Fruit fly (Drosophila melanogaster) whole organism, embryonic: ENCODE measurements around the gene CG6277.

Experiments
- Bgb ChIP-seq: fragments of 200-800 bp; sonication (Bioruptor generic); IDR thresholded peaks from 2 replicates; pipeline ENCODE4 v1.3.6; 2022; ENCODE audit warnings: missing biosample characterization, missing genetic modification characterization; ENCODE audit not compliant: partially characterized antibody
- Blimp-1 ChIP-seq: fragments of 200-800 bp; sonication (Bioruptor generic); optimal IDR thresholded peaks from 3 replicates; lab custom pipeline; 2018; ENCODE audit warnings: missing biosample characterization, missing genetic modification characterization, mild to moderate bottlenecking, moderate library complexity, missing genetic modification reagents
- Bteb2 ChIP-seq: fragments of 200-800 bp; sonication (Bioruptor generic); optimal IDR thresholded peaks from 2 replicates; lab custom pipeline; 2016; ENCODE audit warnings: missing biosample characterization, missing genetic modification characterization
- CG10366 ChIP-seq: fragments of 200-800 bp; sonication (Bioruptor generic); IDR thresholded peaks from 2 replicates; pipeline ENCODE4 v1.3.6; 2022; ENCODE audit warnings: missing biosample characterization, missing genetic modification characterization
- CG10543 ChIP-seq: fragments of 200-800 bp; sonication (Bioruptor generic); optimal IDR thresholded peaks from 3 replicates; lab custom pipeline; 2017; ENCODE audit warnings: missing biosample characterization, mild to moderate bottlenecking, missing genetic modification characterization, moderate library complexity
- CG13424 ChIP-seq: fragments of 200-800 bp; sonication (Bioruptor generic); optimal IDR thresholded peaks from 2 replicates; lab custom pipeline; 2019; ENCODE audit warnings: missing biosample characterization, mild to moderate bottlenecking, missing genetic modification characterization, moderate library complexity
- CG14050 ChIP-seq: fragments of 200-800 bp; sonication (Bioruptor generic); IDR thresholded peaks from 3 replicates; pipeline ENCODE4 v1.3.6; 2022; ENCODE audit warnings: missing biosample characterization, missing genetic modification characterization
- CG15479 ChIP-seq: fragments of 200-800 bp; sonication (Bioruptor generic); optimal IDR thresholded peaks from 3 replicates; lab custom pipeline; 2019; ENCODE audit warnings: missing biosample characterization, mild to moderate bottlenecking, missing genetic modification characterization, moderate library complexity
- CG1603 ChIP-seq: fragments of 200-800 bp; sonication (Bioruptor generic); optimal IDR thresholded peaks from 2 replicates; lab custom pipeline; 2019; ENCODE audit warnings: missing biosample characterization, mild to moderate bottlenecking, missing genetic modification characterization, moderate library complexity
- CG16863 ChIP-seq: fragments of 200-800 bp; sonication (Bioruptor generic); optimal IDR thresholded peaks from 3 replicates; lab custom pipeline; 2016; ENCODE audit warnings: missing biosample characterization, missing genetic modification characterization
- CG17359 ChIP-seq: fragments of 200-800 bp; sonication (Bioruptor generic); optimal IDR thresholded peaks from 3 replicates; lab custom pipeline; 2018; ENCODE audit warnings: missing biosample characterization, mild to moderate bottlenecking, missing genetic modification characterization, moderate library complexity
- CG17829 ChIP-seq: fragments of 200-800 bp; optimal IDR thresholded peaks from 2 replicates; lab custom pipeline; 2019; ENCODE audit warnings: missing biosample characterization, mild to moderate bottlenecking, missing genetic modification characterization, moderate library complexity
- CG1792 ChIP-seq: fragments of 200-800 bp; sonication (Bioruptor generic); optimal IDR thresholded peaks from 2 replicates; lab custom pipeline; 2016; ENCODE audit warnings: missing biosample characterization, missing genetic modification characterization
- CG2120 ChIP-seq: fragments of 200-800 bp; sonication (Bioruptor generic); optimal IDR thresholded peaks from 3 replicates; lab custom pipeline; 2016; ENCODE audit warnings: missing biosample characterization, missing genetic modification characterization
- CG31388 ChIP-seq: fragments of 200-800 bp; sonication (Bioruptor generic); optimal IDR thresholded peaks from 2 replicates; lab custom pipeline; 2016; ENCODE audit warnings: missing biosample characterization, missing genetic modification characterization
- CG34224 ChIP-seq: fragments of 200-800 bp; sonication (Bioruptor generic); IDR thresholded peaks from 3 replicates; pipeline ENCODE4 v1.3.6; 2022; ENCODE audit warnings: missing biosample characterization, missing genetic modification characterization; ENCODE audit not compliant: partially characterized antibody
- CG42726 ChIP-seq: fragments of 200-800 bp; sonication (Bioruptor generic); IDR thresholded peaks from 2 replicates; pipeline ENCODE4 v1.3.6; 2022; ENCODE audit warnings: missing biosample characterization, missing genetic modification characterization; ENCODE audit not compliant: partially characterized antibody
- CG5245 ChIP-seq: fragments of 200-800 bp; sonication (Bioruptor generic); optimal IDR thresholded peaks from 3 replicates; lab custom pipeline; 2016; ENCODE audit warnings: missing biosample characterization, missing genetic modification characterization
- CG6791 ChIP-seq: fragments of 200-800 bp; sonication (Bioruptor generic); IDR thresholded peaks from 3 replicates; pipeline ENCODE4 v1.3.6; 2022; ENCODE audit warnings: missing biosample characterization, missing genetic modification characterization; ENCODE audit not compliant: partially characterized antibody
- CG7271 ChIP-seq: fragments of 200-800 bp; sonication (Bioruptor generic); optimal IDR thresholded peaks from 2 replicates; lab custom pipeline; 2018; ENCODE audit warnings: missing biosample characterization, mild to moderate bottlenecking, missing genetic modification characterization, moderate library complexity
- CG7839 ChIP-seq: fragments of 200-800 bp; sonication (Bioruptor generic); optimal IDR thresholded peaks from 3 replicates; lab custom pipeline; 2018; ENCODE audit warnings: missing biosample characterization, mild to moderate bottlenecking, missing genetic modification characterization, moderate library complexity
- CG8089 ChIP-seq: fragments of 200-800 bp; sonication (Bioruptor generic); optimal IDR thresholded peaks from 3 replicates; lab custom pipeline; 2016; ENCODE audit warnings: missing biosample characterization, missing genetic modification characterization
- CG8765 ChIP-seq: fragments of 200-800 bp; sonication (Bioruptor generic); IDR thresholded peaks from 2 replicates; pipeline ENCODE4 v1.3.6; 2022; ENCODE audit warnings: missing biosample characterization, missing genetic modification characterization
- CG9876 ChIP-seq: fragments of 200-800 bp; sonication (Bioruptor generic); optimal IDR thresholded peaks from 2 replicates; lab custom pipeline; 2016; ENCODE audit warnings: missing biosample characterization, missing genetic modification characterization
- CrebB ChIP-seq: fragments of 200-800 bp; sonication (Bioruptor generic); optimal IDR thresholded peaks from 3 replicates; lab custom pipeline; 2018; ENCODE audit warnings: missing biosample characterization, mild to moderate bottlenecking, missing genetic modification characterization
- Dbx ChIP-seq: fragments of 200-800 bp; sonication (Bioruptor generic); IDR thresholded peaks from 3 replicates; pipeline ENCODE4 v1.3.6; 2022; ENCODE audit warnings: missing biosample characterization, missing genetic modification characterization
- Dip2 ChIP-seq: fragments of 200-800 bp; sonication (Bioruptor generic); IDR thresholded peaks from 2 replicates; pipeline ENCODE4 v1.3.6; 2022; ENCODE audit warnings: missing biosample characterization, missing genetic modification characterization
- Drgx ChIP-seq: fragments of 200-800 bp; sonication (Bioruptor generic); IDR thresholded peaks from 2 replicates; pipeline ENCODE4 v1.3.6; 2022; ENCODE audit warnings: missing biosample characterization, missing genetic modification characterization
- Fer1 ChIP-seq: fragments of 200-800 bp; sonication (Bioruptor generic); optimal IDR thresholded peaks from 2 replicates; lab custom pipeline; 2017; ENCODE audit warnings: missing biosample characterization, mild to moderate bottlenecking, missing genetic modification characterization
- HLH4C ChIP-seq: fragments of 200-800 bp; sonication (Bioruptor generic); IDR thresholded peaks from 3 replicates; pipeline ENCODE4 v1.3.6; 2022; ENCODE audit warnings: missing biosample characterization, missing genetic modification characterization; ENCODE audit not compliant: partially characterized antibody
- Hsf ChIP-seq: fragments of 200-800 bp; sonication (Bioruptor generic); optimal IDR thresholded peaks from 3 replicates; lab custom pipeline; 2016; ENCODE audit warnings: missing biosample characterization, missing genetic modification characterization
- Lpt ChIP-seq: fragments of >200 bp; optimal IDR thresholded peaks from 2 replicates; lab custom pipeline; 2018; ENCODE audit warnings: missing biosample characterization, missing genetic modification characterization
- Optix ChIP-seq: fragments of 200-800 bp; sonication (Bioruptor generic); IDR thresholded peaks from 3 replicates; pipeline ENCODE4 v1.3.6; 2022; ENCODE audit warnings: missing biosample characterization, missing genetic modification characterization
- aop ChIP-seq: fragments of 200-800 bp; sonication (Bioruptor generic); IDR thresholded peaks from 2 replicates; pipeline ENCODE4 v1.3.6; 2022; ENCODE audit warnings: missing biosample characterization, missing genetic modification characterization
- chif ChIP-seq, 2 experiments: fragments of 200-800 bp; sonication (Bioruptor generic); optimal IDR thresholded peaks; 3 replicates each; lab custom pipeline; 2016; ENCODE audit warnings: missing biosample characterization in 2 of 2, missing genetic modification characterization in 2 of 2
- dmrt11E ChIP-seq: fragments of 200-800 bp; sonication (Bioruptor generic); optimal IDR thresholded peaks from 3 replicates; lab custom pipeline; 2018; ENCODE audit warnings: missing biosample characterization, mild to moderate bottlenecking, missing genetic modification characterization, moderate library complexity
- ham ChIP-seq: fragments of 200-800 bp; sonication (Bioruptor generic); IDR thresholded peaks from 2 replicates; pipeline ENCODE4 v1.3.6; 2022; ENCODE audit warnings: missing biosample characterization, missing genetic modification characterization
- hbn ChIP-seq: fragments of 200-800 bp; sonication (Bioruptor generic); IDR thresholded peaks from 2 replicates; pipeline ENCODE4 v1.3.6; 2022; ENCODE audit warnings: missing biosample characterization, missing genetic modification characterization; ENCODE audit not compliant: partially characterized antibody
- kay ChIP-seq: fragments of 200-800 bp; sonication (Bioruptor generic); optimal IDR thresholded peaks from 2 replicates; lab custom pipeline; 2016; ENCODE audit warnings: missing biosample characterization, missing genetic modification characterization
- kni ChIP-seq: fragments of 200-800 bp; sonication (Bioruptor generic); optimal IDR thresholded peaks from 3 replicates; lab custom pipeline; 2017; ENCODE audit warnings: mild to moderate bottlenecking, missing biosample characterization, missing genetic modification reagents, missing genetic modification characterization
- lbe ChIP-seq: fragments of 200-800 bp; sonication (Bioruptor generic); optimal IDR thresholded peaks from 2 replicates; lab custom pipeline; 2016; ENCODE audit warnings: missing biosample characterization, mild to moderate bottlenecking, missing genetic modification characterization
- p53 ChIP-seq: fragments of 200-800 bp; sonication (Bioruptor generic); optimal IDR thresholded peaks from 2 replicates; lab custom pipeline; 2016; ENCODE audit warnings: missing biosample characterization, missing genetic modification characterization
- pho ChIP-seq: fragments of 200-800 bp; sonication (Bioruptor generic); optimal IDR thresholded peaks from 2 replicates; lab custom pipeline; 2016; ENCODE audit warnings: missing biosample characterization, missing genetic modification characterization
- pita ChIP-seq: fragments of 200-800 bp; sonication (Bioruptor generic); optimal IDR thresholded peaks from 2 replicates; lab custom pipeline; 2017; ENCODE audit warnings: missing biosample characterization, mild to moderate bottlenecking, missing genetic modification characterization
- rib ChIP-seq: fragments of 200-800 bp; sonication (Bioruptor generic); IDR thresholded peaks from 2 replicates; pipeline ENCODE4 v1.3.6; 2022; ENCODE audit warnings: missing biosample characterization, missing genetic modification characterization
- run ChIP-seq: fragments of 200-800 bp; sonication (Bioruptor generic); optimal IDR thresholded peaks from 3 replicates; lab custom pipeline; 2018; ENCODE audit warnings: missing biosample characterization, mild to moderate bottlenecking, missing genetic modification characterization
- sc ChIP-seq, 3 experiments: fragments of >200 bp in 2 of 3; fragments of 200-800 bp in 1 of 3; sonication (Bioruptor generic) in 1 of 3; optimal IDR thresholded peaks; 2 replicates in 2 of 3; 3 replicates in 1 of 3; lab custom pipeline; 2017; ENCODE audit warnings: mild to moderate bottlenecking in 1 of 3, missing biosample characterization in 1 of 3, missing genetic modification characterization in 1 of 3, missing genetic modification reagents in 1 of 3
- sr ChIP-seq: fragments of 200-800 bp; sonication (Bioruptor generic); IDR thresholded peaks from 3 replicates; pipeline ENCODE4 v1.3.6; 2022; ENCODE audit warnings: missing biosample characterization, missing genetic modification characterization
- tin ChIP-seq: fragments of 200-800 bp; sonication (Bioruptor generic); optimal IDR thresholded peaks from 3 replicates; lab custom pipeline; 2016; ENCODE audit warnings: missing biosample characterization, missing genetic modification characterization
- usp ChIP-seq: fragments of >200 bp; optimal IDR thresholded peaks from 2 replicates; lab custom pipeline; 2017; ENCODE audit warnings: missing biosample characterization, missing genetic modification characterization

The CG6277 gene

dm6 chr3R:26988412-26988981 lies 34.5 kb downstream of the CG6277 start, which contains the start of gene CG31075 (continued):
- peak; percentile 65 for TF ChIP-seq CG2120
- TF ChIP-seq CG17829 = no peak
- no peak for TF ChIP-seq Bteb2
- TF ChIP-seq kay (GFP tag; lab: Kevin White, UChicago) = no peak
- TF ChIP-seq CG8765 (GFP tag; lab: Robert Waterston, UW) = no peak
- no peak for TF ChIP-seq CG1792
- TF ChIP-seq rib = no peak
- no peak for TF ChIP-seq p53 (GFP tag; lab: Kevin White, UChicago)
- TF ChIP-seq Drgx (GFP tag; lab: Robert Waterston, UW) = peak; percentile 90
- TF ChIP-seq Hsf (GFP tag; lab: Kevin White, UChicago) = no peak
- TF ChIP-seq lbe (GFP tag; lab: Kevin White, UChicago) = peak; percentile 88
- TF ChIP-seq aop (GFP tag; lab: Robert Waterston, UW) = no peak
- TF ChIP-seq CG31388 = no peak
- TF ChIP-seq CG17359 = peak; percentile 65
- TF ChIP-seq Dbx = peak; percentile 91
- TF ChIP-seq dmrt11E (tag; lab: Kevin White, UChicago) = no peak
- TF ChIP-seq Dip2 = no peak
- no peak for TF ChIP-seq sc (optimal IDR thresholded peaks at IDR 0.05; lab: Kevin White, UChicago)
- TF ChIP-seq sc (GFP tag; optimal IDR thresholded peaks at IDR 0.05; lab: Kevin White, UChicago) = no peak
- TF ChIP-seq usp (GFP tag; lab: Kevin White, UChicago) = no peak
- TF ChIP-seq chif (GFP tag; optimal IDR thresholded peaks at IDR 0.05; lab: Kevin White, UChicago) = no peak
- TF ChIP-seq HLH4C (GFP tag; lab: Robert Waterston, UW) = no peak
- TF ChIP-seq CG16863 (GFP tag; lab: Kevin White, UChicago) = no peak
- no peak for TF ChIP-seq sr
- TF ChIP-seq Lpt (GFP tag; lab: Kevin White, UChicago) = no peak
- TF ChIP-seq CG7839 (tag; lab: Kevin White, UChicago) = peak; percentile 69
- no peak for TF ChIP-seq CrebB (tag; lab: Kevin White, UChicago)
- no peak for TF ChIP-seq hbn (GFP tag; lab: Robert Waterston, UW)
- no peak for TF ChIP-seq CG9876 (GFP tag; lab: Kevin White, UChicago)
- TF ChIP-seq pita (GFP tag; lab: Kevin White, UChicago) = peak; percentile 33
- peak; percentile 44 for TF ChIP-seq CG10366 (GFP tag; lab: Robert Waterston, UW)
- TF ChIP-seq CG15479 = no peak
- TF ChIP-seq CG13424 = peak; percentile 15
- TF ChIP-seq Fer1 (GFP tag; lab: Kevin White, UChicago) = peak; percentile 75
- no peak for TF ChIP-seq CG10543 (GFP tag; lab: Kevin White, UChicago)
- no peak for TF ChIP-seq CG6791 (GFP tag; lab: Robert Waterston, UW)
- TF ChIP-seq CG14050 (GFP tag; lab: Robert Waterston, UW) = peak; percentile 55; the same call in 2 of the 3 replicates
- no peak for TF ChIP-seq kni (GFP tag; lab: Kevin White, UChicago)
- TF ChIP-seq CG1603 (tag; lab: Kevin White, UChicago) = peak; percentile 9
- no peak for TF ChIP-seq CG5245 (GFP tag; lab: Kevin White, UChicago)
- TF ChIP-seq Optix (GFP tag; lab: Robert Waterston, UW) = no peak
- no peak for TF ChIP-seq CG8089 (GFP tag; lab: Kevin White, UChicago)
- no peak for TF ChIP-seq ham (GFP tag; lab: Robert Waterston, UW)
- peak; percentile 0 for TF ChIP-seq run (tag; lab: Kevin White, UChicago)
- TF ChIP-seq Blimp-1 (GFP tag; lab: Kevin White, UChicago) = peak; percentile 26
- TF ChIP-seq pho (GFP tag; lab: Kevin White, UChicago) = no peak
- TF ChIP-seq Bgb = no peak
- peak; percentile 12 for TF ChIP-seq tin (GFP tag; lab: Kevin White, UChicago)
- TF ChIP-seq CG42726 = no peak
- no peak for TF ChIP-seq CG7271
- no peak for TF ChIP-seq CG34224 (GFP tag; lab: Robert Waterston, UW)
